Worm (Caenorhabditis elegans): ENCODE measurements around the gene Y54G2A.48.

- TF ChIP-seq ceh-8 (GFP tag; optimal IDR thresholded peaks at IDR 0.05) (no peak), ceh-63 (GFP tag; optimal IDR thresholded peaks at IDR 0.05) (no peak), aha-1 (tag; optimal IDR thresholded peaks at IDR 0.05) (no peak), nhr-11 (tag; optimal IDR thresholded peaks at IDR 0.05) (no peak), ces-1 (GFP tag; optimal IDR thresholded peaks at IDR 0.05) (no peak), snpc-4 (tag; optimal IDR thresholded peaks at IDR 0.05) (no peak), lin-39 (tag; optimal IDR thresholded peaks at IDR 0.05) (no peak), unc-98 (GFP tag; IDR thresholded peaks at IDR 0.05) (no peak), nhr-90 (tag; optimal IDR thresholded peaks at IDR 0.05; ENCODE audit: poor library complexity) (no peak), nhr-237 (tag; optimal IDR thresholded peaks at IDR 0.05) (no peak), sox-4 (tag; optimal IDR thresholded peaks at IDR 0.05) (no peak)
Observed at ce11 chrIV:2834516-2834915, 2.0 kb upstream of the Y54G2A.48 start, which contains the start of gene pudl-2.

Measured in whole organism, L1 larva.